Worm (Caenorhabditis elegans): ENCODE results near the gene gcs-1.

gcs-1 gene

DNA sequence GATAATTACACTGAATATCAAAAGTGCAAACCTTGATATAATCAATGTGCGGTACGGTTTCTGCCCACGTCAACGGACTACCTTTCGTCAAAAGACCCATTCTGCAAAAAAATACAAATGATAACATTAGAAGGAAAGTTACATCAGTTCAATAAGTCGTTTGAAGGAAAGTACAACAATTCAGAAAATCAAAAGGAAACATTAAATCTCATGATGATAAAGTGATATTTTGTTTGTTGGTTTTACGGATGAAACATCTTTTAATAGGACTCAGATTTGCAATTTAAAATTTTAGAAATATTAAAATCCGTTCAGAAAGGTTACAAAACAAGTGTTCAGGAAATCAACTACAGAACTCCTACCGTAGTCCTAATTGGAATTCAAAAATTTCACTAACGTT lies at the start of gene gcs-1:
gcs-1 (minus strand) TSS at position 101 of the 400 bp plus-strand sequence.
- TF ChIP-seq bed-3 (GFP tag; optimal IDR thresholded peaks at IDR 0.05) (no peak), ces-1 (GFP tag; optimal IDR thresholded peaks at IDR 0.05) (no peak), nhr-12 (tag; optimal IDR thresholded peaks at IDR 0.05) (no peak), pha-4 (tag; optimal IDR thresholded peaks at IDR 0.05) (no peak), ztf-11 (tag; optimal IDR thresholded peaks at IDR 0.05) (no peak), nhr-76 (tag; optimal IDR thresholded peaks at IDR 0.05) (no peak), ceh-39 (tag; optimal IDR thresholded peaks at IDR 0.05) (no peak)

DNA sequence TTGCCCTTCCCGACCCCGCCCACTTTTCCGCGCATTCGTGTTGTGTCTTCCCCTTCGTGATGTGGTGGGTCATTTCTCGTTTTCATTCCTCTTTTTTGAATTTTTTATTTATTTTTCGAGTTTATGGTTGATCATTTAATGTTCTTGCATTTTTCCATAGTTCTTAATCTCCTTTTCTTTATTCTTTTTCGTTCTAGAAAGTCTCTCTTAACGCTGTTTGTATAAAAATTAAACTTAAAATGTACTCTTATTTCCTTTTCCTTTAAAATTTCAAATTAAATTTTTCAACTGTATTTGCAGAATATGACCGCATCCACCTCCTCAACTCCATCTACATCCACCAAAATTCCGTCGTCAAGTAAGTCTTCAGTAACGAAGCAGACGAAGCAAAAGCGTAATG lies 48.2 kb upstream of the gcs-1 start, which contains the start of gene hlh-3:
hlh-3 (plus strand) TSS at position 301 of the 400 bp plus-strand sequence.
- TF ChIP-seq ham-2 (GFP tag; optimal IDR thresholded peaks at IDR 0.05) (no peak), ces-1 (GFP tag; optimal IDR thresholded peaks at IDR 0.05) (no peak), M03D4.4 (tag; optimal IDR thresholded peaks at IDR 0.05) (no peak), nhr-76 (tag; optimal IDR thresholded peaks at IDR 0.05) (no peak), mep-1 (tag; optimal IDR thresholded peaks at IDR 0.05) (no peak), nhr-237 (tag; optimal IDR thresholded peaks at IDR 0.05) (no peak), nhr-12 (tag; optimal IDR thresholded peaks at IDR 0.05) (no peak)

ce11 chrII:9083093-9083492 lies 45.0 kb upstream of the gcs-1 start, which contains the start of gene sysm-1:
Gene sysm-1 (minus strand): TSS chrII:9083193.
- TF ChIP-seq ceh-83 (GFP tag; optimal IDR thresholded peaks at IDR 0.05), result no peak
- TF ChIP-seq hlh-1 (tag; optimal IDR thresholded peaks at IDR 0.05), result no peak
- TF ChIP-seq M03D4.4 (tag; optimal IDR thresholded peaks at IDR 0.05), result no peak
- TF ChIP-seq nhr-2 (tag; optimal IDR thresholded peaks at IDR 0.05), result no peak
- TF ChIP-seq mls-2 (tag; optimal IDR thresholded peaks at IDR 0.05), result no peak
- TF ChIP-seq tbx-8 (GFP tag; optimal IDR thresholded peaks at IDR 0.05), result no peak
- no peak for TF ChIP-seq blmp-1 (tag; optimal IDR thresholded peaks at IDR 0.05)
- no peak for TF ChIP-seq elt-3 (tag; optimal IDR thresholded peaks at IDR 0.05)
- no peak for TF ChIP-seq mep-1 (tag; optimal IDR thresholded peaks at IDR 0.05)
- no peak for TF ChIP-seq ces-1 (GFP tag; optimal IDR thresholded peaks at IDR 0.05)
- TF ChIP-seq mab-5 (tag; optimal IDR thresholded peaks at IDR 0.05), result no peak
- TF ChIP-seq unc-120 (tag; optimal IDR thresholded peaks at IDR 0.05; ENCODE audit: poor library complexity, severe bottlenecking), result no peak
- no peak for TF ChIP-seq flh-1 (GFP tag; optimal IDR thresholded peaks at IDR 0.05)
- no peak for TF ChIP-seq nhr-76 (tag; optimal IDR thresholded peaks at IDR 0.05)
- no peak for TF ChIP-seq sem-2 (GFP tag; optimal IDR thresholded peaks at IDR 0.05)
- TF ChIP-seq nhr-28 (tag; optimal IDR thresholded peaks at IDR 0.05), result no peak
- no peak for TF ChIP-seq lin-13 (tag; optimal IDR thresholded peaks at IDR 0.05)

DNA sequence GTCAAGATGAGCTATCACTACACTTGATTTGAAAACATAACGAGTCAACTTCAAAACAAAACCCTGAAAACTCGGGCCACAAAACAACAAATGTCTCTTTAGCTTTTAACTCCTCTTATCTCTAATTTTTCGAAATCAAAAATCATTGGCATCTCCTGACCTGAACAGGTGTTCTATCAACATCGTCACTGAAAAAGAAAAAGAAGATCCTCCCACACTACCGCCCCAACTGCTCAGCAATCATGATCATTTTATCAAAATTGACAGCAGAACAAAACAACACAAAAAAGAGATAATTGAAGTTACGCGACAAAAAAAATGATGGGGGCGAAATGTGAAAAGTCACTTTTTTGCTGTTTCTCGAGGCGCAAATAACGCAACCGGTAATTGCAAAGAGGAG lies 40.2 kb upstream of the gcs-1 start:
- TF ChIP-seq lin-32 (GFP tag; optimal IDR thresholded peaks at IDR 0.05) (no peak), nhr-28 (tag; optimal IDR thresholded peaks at IDR 0.05) (no peak), snpc-4 (tag; optimal IDR thresholded peaks at IDR 0.05) (no peak), tbx-8 (GFP tag; optimal IDR thresholded peaks at IDR 0.05) (no peak), cnd-1 (tag; optimal IDR thresholded peaks at IDR 0.05) (no peak), unc-62 (GFP tag; optimal IDR thresholded peaks at IDR 0.05) (no peak), blmp-1 (tag; optimal IDR thresholded peaks at IDR 0.05) (no peak), unc-120 (tag; optimal IDR thresholded peaks at IDR 0.05; ENCODE audit: poor library complexity, severe bottlenecking) (no peak), ham-2 (GFP tag; optimal IDR thresholded peaks at IDR 0.05) (no peak), elt-3 (tag; optimal IDR thresholded peaks at IDR 0.05) (no peak), pha-4 (tag; optimal IDR thresholded peaks at IDR 0.05) (no peak), mls-2 (tag; optimal IDR thresholded peaks at IDR 0.05) (no peak), nhr-2 (tag; optimal IDR thresholded peaks at IDR 0.05) (no peak), bed-3 (GFP tag; optimal IDR thresholded peaks at IDR 0.05) (no peak), lsy-2 (tag; optimal IDR thresholded peaks at IDR 0.05) (no peak), ceh-39 (tag; optimal IDR thresholded peaks at IDR 0.05) (no peak), lin-13 (tag; optimal IDR thresholded peaks at IDR 0.05) (no peak), hlh-1 (tag; optimal IDR thresholded peaks at IDR 0.05) (no peak), mep-1 (tag; optimal IDR thresholded peaks at IDR 0.05) (no peak), nhr-12 (tag; optimal IDR thresholded peaks at IDR 0.05) (no peak)

DNA sequence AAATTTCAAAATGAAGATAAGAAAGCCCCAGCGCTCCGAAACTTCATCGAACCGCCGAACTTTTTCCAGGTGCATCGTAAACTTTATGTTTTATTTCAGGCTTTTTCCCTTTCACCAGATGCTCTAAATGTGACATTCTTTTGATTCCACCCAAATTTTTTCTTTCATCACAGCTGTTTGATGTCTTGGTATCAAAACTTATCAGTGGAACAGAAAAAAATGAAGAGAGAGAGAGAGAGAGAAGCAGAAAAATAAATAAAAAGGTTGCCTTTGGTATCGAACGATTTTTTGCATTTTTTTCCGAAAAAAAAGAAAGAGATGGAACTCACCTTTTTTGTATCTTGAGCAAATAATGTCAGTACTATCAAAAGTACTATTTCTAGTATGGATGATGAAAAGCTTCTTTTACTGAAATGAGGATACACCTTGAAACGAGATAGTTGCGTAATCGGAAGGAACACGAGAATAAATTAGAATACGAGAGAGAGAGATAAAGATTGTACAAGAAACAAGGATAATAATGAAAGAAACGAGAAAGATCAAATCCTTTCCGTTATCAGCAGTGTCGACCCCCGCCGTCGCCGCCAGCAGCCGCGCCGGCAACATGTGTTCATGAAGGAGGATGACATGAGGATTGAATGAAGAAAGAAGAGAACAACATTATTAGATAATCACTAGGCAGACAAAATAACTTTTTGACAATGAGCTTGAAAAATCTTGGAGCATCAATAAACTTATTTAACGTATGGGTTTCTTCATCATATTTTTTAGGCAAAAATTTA lies 38.2 kb upstream of the gcs-1 start:
- no peak for TF ChIP-seq blmp-1 (tag; optimal IDR thresholded peaks at IDR 0.05)
- TF ChIP-seq unc-39 (tag; optimal IDR thresholded peaks at IDR 0.05), result no peak
- no peak for TF ChIP-seq ztf-11 (tag; optimal IDR thresholded peaks at IDR 0.05)
- peak; percentile 79 for TF ChIP-seq hlh-1 (tag; optimal IDR thresholded peaks at IDR 0.05)
- no peak for TF ChIP-seq lin-32 (GFP tag; optimal IDR thresholded peaks at IDR 0.05)
- no peak for TF ChIP-seq mls-2 (tag; optimal IDR thresholded peaks at IDR 0.05)
- no peak for TF ChIP-seq lin-13 (tag; optimal IDR thresholded peaks at IDR 0.05)
- TF ChIP-seq mab-5 (tag; optimal IDR thresholded peaks at IDR 0.05), result no peak
- no peak for TF ChIP-seq ceh-39 (tag; optimal IDR thresholded peaks at IDR 0.05)
- TF ChIP-seq sptf-1 (tag; optimal IDR thresholded peaks at IDR 0.05), result no peak
- TF ChIP-seq nhr-2 (tag; optimal IDR thresholded peaks at IDR 0.05), result no peak
- TF ChIP-seq mep-1 (tag; optimal IDR thresholded peaks at IDR 0.05), result no peak
- no peak for TF ChIP-seq nhr-76 (tag; optimal IDR thresholded peaks at IDR 0.05)
- TF ChIP-seq lsy-2 (tag; optimal IDR thresholded peaks at IDR 0.05), result no peak
- no peak for TF ChIP-seq drap-1 (GFP tag; optimal IDR thresholded peaks at IDR 0.05)
- TF ChIP-seq tbx-8 (GFP tag; optimal IDR thresholded peaks at IDR 0.05), result no peak
- TF ChIP-seq M03D4.4 (tag; optimal IDR thresholded peaks at IDR 0.05), result no peak
- TF ChIP-seq unc-62 (GFP tag; optimal IDR thresholded peaks at IDR 0.05), result peak; percentile 46
- TF ChIP-seq ceh-43 (GFP tag; optimal IDR thresholded peaks at IDR 0.05), result no peak
- TF ChIP-seq zip-8 (tag; optimal IDR thresholded peaks at IDR 0.05), result peak; percentile 39
- TF ChIP-seq ces-1 (GFP tag; optimal IDR thresholded peaks at IDR 0.05), result no peak
- peak; percentile 54 for TF ChIP-seq unc-120 (tag; optimal IDR thresholded peaks at IDR 0.05; ENCODE audit: poor library complexity, severe bottlenecking)
- TF ChIP-seq elt-3 (tag; optimal IDR thresholded peaks at IDR 0.05), result no peak
